Worm (Caenorhabditis elegans) whole organism, early embryonic: ENCODE results near the gene srt-31.

ENCODE experiments used
- B0310.2 ChIP-seq: sonication (generic microtip); optimal IDR thresholded peaks from 2 replicates; lab custom pipeline; 2016; ENCODE audit warnings: mild to moderate bottlenecking, missing genetic modification characterization, missing compliant biosample characterization
- F13C5.2 ChIP-seq: sonication (generic microtip); optimal IDR thresholded peaks from 2 replicates; lab custom pipeline; 2017; ENCODE audit warnings: mild to moderate bottlenecking, missing genetic modification characterization, inconsistent platforms, missing compliant biosample characterization
- aly-1 ChIP-seq: sonication (generic microtip); optimal IDR thresholded peaks from 2 replicates; lab custom pipeline; 2016; ENCODE audit warnings: missing genetic modification characterization, missing compliant biosample characterization
- ama-1 ChIP-seq: fragments of 150-350 bp; optimal IDR thresholded peaks from 2 replicates; lab custom pipeline; 2014
- ceh-13 ChIP-seq: fragments of 200-800 bp; sonication (Bioruptor generic); optimal IDR thresholded peaks from 2 replicates; lab custom pipeline; 2018; ENCODE audit warnings: mild to moderate bottlenecking, missing genetic modification characterization, missing compliant biosample characterization
- ceh-36 ChIP-seq: sonication (generic microtip); optimal IDR thresholded peaks from 2 replicates; lab custom pipeline; 2016; ENCODE audit warnings: missing genetic modification characterization, inconsistent platforms, missing compliant biosample characterization
- ets-7 ChIP-seq: sonication (generic microtip); optimal IDR thresholded peaks from 2 replicates; lab custom pipeline; 2016; ENCODE audit warnings: missing genotype, missing genetic modification characterization, missing compliant biosample characterization
- flt-1 ChIP-seq: fragments of 200-800 bp; sonication (Bioruptor generic); IDR thresholded peaks from 2 replicates; pipeline ENCODE4 v1.3.6; 2022; ENCODE audit warnings: missing genetic modification characterization, missing compliant biosample characterization
- hmbx-1 ChIP-seq: sonication (generic microtip); optimal IDR thresholded peaks from 2 replicates; lab custom pipeline; 2016; ENCODE audit warnings: mild to moderate bottlenecking, missing genetic modification characterization, missing compliant biosample characterization
- hmg-4 ChIP-seq: fragments of 200-800 bp; sonication (Bioruptor generic); optimal IDR thresholded peaks from 2 replicates; lab custom pipeline; 2018; ENCODE audit warnings: mild to moderate bottlenecking, missing genetic modification characterization, missing compliant biosample characterization
- hnd-1 ChIP-seq: sonication (generic microtip); optimal IDR thresholded peaks from 2 replicates; lab custom pipeline; 2016; ENCODE audit warnings: missing genetic modification characterization, missing compliant biosample characterization
- pes-1 ChIP-seq: fragments of 200-800 bp; sonication (Bioruptor generic); IDR thresholded peaks from 2 replicates; pipeline ENCODE4 v1.3.6; 2022; ENCODE audit warnings: missing genetic modification reagents, missing genetic modification characterization, missing compliant biosample characterization
- scrt-1 ChIP-seq: fragments of 200-800 bp; sonication (Bioruptor generic); IDR thresholded peaks from 2 replicates; pipeline ENCODE4 v1.3.6; 2022; ENCODE audit warnings: missing genetic modification characterization, missing compliant biosample characterization
- sea-1 ChIP-seq: fragments of 200-800 bp; sonication (Bioruptor generic); conservative IDR thresholded peaks from 2 replicates; pipeline ENCODE4 v1.3.6; 2022; ENCODE audit warnings: missing genetic modification characterization, missing compliant biosample characterization
- tbx-11 ChIP-seq: fragments of 200-800 bp; sonication (Bioruptor generic); IDR thresholded peaks from 2 replicates; pipeline ENCODE4 v1.3.6; 2022; ENCODE audit warnings: missing genetic modification characterization, missing compliant biosample characterization
- tbx-37 ChIP-seq: fragments of 200-800 bp; sonication (Bioruptor generic); conservative IDR thresholded peaks from 2 replicates; pipeline ENCODE4 v1.3.6; 2022; ENCODE audit warnings: missing genetic modification reagents, missing genetic modification characterization, missing compliant biosample characterization
- tra-4 ChIP-seq: sonication (generic microtip); optimal IDR thresholded peaks from 2 replicates; lab custom pipeline; 2017; ENCODE audit warnings: missing genetic modification characterization, missing compliant biosample characterization

The srt-31 gene

ce11 chrV:500535-500934, 27.8 kb downstream of the srt-31 start:
- no peak for TF ChIP-seq flt-1 (GFP tag; lab: Robert Waterston, UW)
- TF ChIP-seq aly-1 (tag; lab: Kevin White, UChicago): no peak
- TF ChIP-seq hnd-1 (tag; lab: Kevin White, UChicago): no peak
- no peak for TF ChIP-seq ceh-36 (tag; lab: Kevin White, UChicago)
- no peak for TF ChIP-seq tbx-11 (GFP tag; lab: Robert Waterston, UW)

- TF ChIP-seq tbx-11 (GFP tag; lab: Robert Waterston, UW) (no peak), flt-1 (GFP tag; lab: Robert Waterston, UW) (no peak), ceh-13 (GFP tag; lab: Kevin White, UChicago) (no peak), ceh-36 (tag; lab: Kevin White, UChicago) (no peak), scrt-1 (GFP tag; lab: Robert Waterston, UW) (no peak), tra-4 (tag; lab: Kevin White, UChicago) (no peak), sea-1 (no peak)
Observed at ce11 chrV:501230-501629, 28.5 kb downstream of the srt-31 start, which contains the start of gene str-256. str-256 (minus strand) TSS chrV:501330.

- no peak for TF ChIP-seq tra-4 (tag; lab: Kevin White, UChicago)
- no peak for TF ChIP-seq hmg-4
- TF ChIP-seq hmbx-1: no peak
- no peak for TF ChIP-seq tbx-11 (GFP tag; lab: Robert Waterston, UW)
- no peak for TF ChIP-seq hnd-1 (tag; lab: Kevin White, UChicago)
- no peak for TF ChIP-seq B0310.2 (tag; lab: Kevin White, UChicago)
- TF ChIP-seq ceh-36 (tag; lab: Kevin White, UChicago): no peak
- no peak for TF ChIP-seq tbx-37 (GFP tag; lab: Robert Waterston, UW)
- TF ChIP-seq aly-1 (tag; lab: Kevin White, UChicago): no peak
- TF ChIP-seq ceh-13 (GFP tag; lab: Kevin White, UChicago): no peak
- TF ChIP-seq ets-7 (tag; lab: Kevin White, UChicago): no peak
Observed at ce11 chrV:502803-503273, 30.1 kb downstream of the srt-31 start, which contains the start of gene T01G6.10. T01G6.10 (minus strand) TSS chrV:503223.

DNA sequence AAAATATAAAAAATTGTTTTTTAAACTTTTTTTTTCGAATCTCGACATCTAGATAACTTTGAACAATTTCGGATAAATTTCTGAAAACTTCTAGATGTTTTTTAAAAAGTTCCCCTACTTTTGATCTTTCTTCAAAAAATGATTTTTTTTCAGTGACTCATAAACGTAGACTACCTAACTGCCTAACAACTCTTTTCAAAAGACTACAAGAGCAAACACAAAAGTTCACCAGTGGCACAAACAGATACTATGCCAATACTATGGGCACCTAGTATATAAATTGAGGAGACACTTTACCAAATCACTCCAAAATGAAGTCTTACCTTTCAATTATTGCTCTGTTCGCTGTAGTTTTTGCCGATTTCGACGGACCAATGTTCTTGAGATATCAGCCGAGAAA, 31.0 kb downstream of the srt-31 start, which contains the start of gene srlf-35:
Gene srlf-35, plus strand, starts transcription at position 301 of the 400 bp plus-strand sequence.
- TF ChIP-seq ama-1 (lab: Kevin White, UChicago) (no peak), aly-1 (tag; lab: Kevin White, UChicago) (no peak), scrt-1 (GFP tag; lab: Robert Waterston, UW) (no peak), F13C5.2 (tag; lab: Kevin White, UChicago) (no peak), pes-1 (GFP tag; lab: Robert Waterston, UW) (no peak)

ce11 chrV:505191-505590, 32.5 kb downstream of the srt-31 start, which contains the start of gene srlf-19:
srlf-19 (plus strand) TSS chrV:505491.
- TF ChIP-seq hmg-4 (no peak), hnd-1 (tag; lab: Kevin White, UChicago) (no peak), ama-1 (lab: Kevin White, UChicago) (no peak), B0310.2 (tag; lab: Kevin White, UChicago) (no peak), F13C5.2 (tag; lab: Kevin White, UChicago) (no peak), aly-1 (tag; lab: Kevin White, UChicago) (no peak), ceh-36 (tag; lab: Kevin White, UChicago) (no peak), tra-4 (tag; lab: Kevin White, UChicago) (no peak), hmbx-1 (no peak), sea-1 (no peak), tbx-11 (GFP tag; lab: Robert Waterston, UW) (no peak)

- no peak for TF ChIP-seq ceh-13 (GFP tag; lab: Kevin White, UChicago)
Observed at ce11 chrV:512420-512819, 39.7 kb downstream of the srt-31 start, which contains the start of gene srh-37. srh-37 (minus strand) TSS chrV:512520.

ce11 chrV:519445-519844, 46.8 kb downstream of the srt-31 start, which contains the start of gene nhr-210:
nhr-210 (minus strand) TSS chrV:519545.
- TF ChIP-seq F13C5.2 (tag; lab: Kevin White, UChicago) (no peak), ceh-13 (GFP tag; lab: Kevin White, UChicago) (no peak), hmg-4 (no peak), flt-1 (GFP tag; lab: Robert Waterston, UW) (no peak), hmbx-1 (no peak), tbx-37 (GFP tag; lab: Robert Waterston, UW) (no peak), ceh-36 (tag; lab: Kevin White, UChicago) (no peak), aly-1 (tag; lab: Kevin White, UChicago) (no peak), ets-7 (tag; lab: Kevin White, UChicago) (no peak), B0310.2 (tag; lab: Kevin White, UChicago) (no peak), sea-1 (no peak), scrt-1 (GFP tag; lab: Robert Waterston, UW) (no peak), pes-1 (GFP tag; lab: Robert Waterston, UW) (no peak), hnd-1 (tag; lab: Kevin White, UChicago) (no peak), tra-4 (tag; lab: Kevin White, UChicago) (no peak), ama-1 (lab: Kevin White, UChicago) (no peak), tbx-11 (GFP tag; lab: Robert Waterston, UW) (no peak)

DNA sequence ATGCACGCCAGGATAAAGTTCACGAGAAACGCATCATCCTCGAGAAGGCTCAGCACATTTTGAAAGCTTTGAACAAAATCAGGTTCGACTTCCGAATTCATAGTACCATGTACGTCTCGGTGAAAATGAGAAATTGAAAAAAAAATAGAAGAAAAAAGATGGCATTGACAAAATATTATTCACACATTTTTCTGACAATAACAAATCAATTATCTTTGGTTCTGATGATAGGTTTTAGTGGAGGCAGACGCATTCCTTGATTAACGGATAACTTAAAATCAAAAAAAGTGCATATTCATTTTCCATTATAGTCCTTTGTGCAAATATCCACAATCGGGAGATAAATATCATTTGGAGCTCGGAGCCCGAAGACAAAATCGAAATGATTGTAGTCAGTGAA, 48.8 kb downstream of the srt-31 start, which contains the start of gene srw-107:
Gene srw-107, minus strand, starts transcription at position 101 of the 400 bp plus-strand sequence.
- TF ChIP-seq hmbx-1 (no peak), ceh-13 (GFP tag; lab: Kevin White, UChicago) (no peak), tbx-11 (GFP tag; lab: Robert Waterston, UW) (no peak), hnd-1 (tag; lab: Kevin White, UChicago) (no peak), sea-1 (no peak), B0310.2 (tag; lab: Kevin White, UChicago) (no peak), ceh-36 (tag; lab: Kevin White, UChicago) (no peak), tbx-37 (GFP tag; lab: Robert Waterston, UW) (no peak), ama-1 (lab: Kevin White, UChicago) (no peak)
